Fruit fly (Drosophila melanogaster) whole organism, adult: ENCODE measurements around the gene beta-PheRS.

Source experiments
- CG14711 ChIP-seq: fragments of 200-800 bp; sonication (Bioruptor generic); optimal IDR thresholded peaks from 2 replicates; lab custom pipeline; 2018; ENCODE audit warnings: missing biosample characterization, mild to moderate bottlenecking, missing genetic modification characterization, moderate library complexity
- CG5204 ChIP-seq: fragments of 200-800 bp; sonication (Bioruptor generic); optimal IDR thresholded peaks from 2 replicates; lab custom pipeline; 2016; ENCODE audit warnings: missing biosample characterization, missing genetic modification characterization
- CG7045 ChIP-seq: fragments of 200-800 bp; sonication (Bioruptor generic); optimal IDR thresholded peaks from 2 replicates; lab custom pipeline; 2017; ENCODE audit warnings: missing biosample characterization, mild to moderate bottlenecking, missing genetic modification characterization
- CG7101 ChIP-seq: fragments of 200-800 bp; sonication (Bioruptor generic); optimal IDR thresholded peaks from 2 replicates; lab custom pipeline; 2018; ENCODE audit warnings: missing biosample characterization, mild to moderate bottlenecking, missing genetic modification characterization, moderate library complexity
- Clk ChIP-seq: fragments of 200-800 bp; sonication (Bioruptor generic); optimal IDR thresholded peaks from 2 replicates; lab custom pipeline; 2017; ENCODE audit warnings: missing biosample characterization, missing genetic modification characterization
- Crg-1 ChIP-seq: fragments of 200-800 bp; sonication (Bioruptor generic); optimal IDR thresholded peaks from 2 replicates; lab custom pipeline; 2016; ENCODE audit warnings: missing biosample characterization, missing genetic modification characterization
- Mnt ChIP-seq: fragments of 200-800 bp; sonication (Bioruptor generic); optimal IDR thresholded peaks from 2 replicates; lab custom pipeline; 2016; ENCODE audit warnings: missing biosample characterization, mild to moderate bottlenecking, missing genetic modification characterization
- bab1 ChIP-seq: fragments of 200-800 bp; sonication (Bioruptor generic); optimal IDR thresholded peaks from 3 replicates; lab custom pipeline; 2019; ENCODE audit warnings: missing biosample characterization, mild to moderate bottlenecking, missing genetic modification characterization, moderate library complexity
- cic ChIP-seq: fragments of 200-800 bp; sonication (Bioruptor generic); optimal IDR thresholded peaks from 2 replicates; lab custom pipeline; 2017; ENCODE audit warnings: missing biosample characterization, mild to moderate bottlenecking, missing genetic modification characterization, moderate library complexity
- kay ChIP-seq: fragments of 200-800 bp; sonication (Bioruptor generic); peaks from one replicate; lab custom pipeline; 2016; ENCODE audit warnings: missing biosample characterization, missing genetic modification characterization, borderline replicate concordance
- ovo ChIP-seq: fragments of 200-800 bp; sonication (Bioruptor generic); optimal IDR thresholded peaks from 2 replicates; lab custom pipeline; 2016; ENCODE audit warnings: missing biosample characterization, missing genetic modification characterization
- pad ChIP-seq: fragments of 200-800 bp; sonication (Bioruptor generic); optimal IDR thresholded peaks from 3 replicates; lab custom pipeline; 2017; ENCODE audit warnings: missing biosample characterization, missing genetic modification characterization, mild to moderate bottlenecking, moderate library complexity, missing genetic modification reagents
- toe ChIP-seq: fragments of 200-800 bp; sonication (Bioruptor generic); optimal IDR thresholded peaks from 2 replicates; lab custom pipeline; 2016; ENCODE audit warnings: missing biosample characterization, missing genetic modification characterization

- TF ChIP-seq kay (GFP tag; lab: Kevin White, UChicago): no peak
- TF ChIP-seq CG5204 (GFP tag; lab: Kevin White, UChicago): no peak
- TF ChIP-seq pad (GFP tag; lab: Kevin White, UChicago): peak; percentile 43
- peak; percentile 84 for TF ChIP-seq CG7101 (tag; lab: Kevin White, UChicago)
- peak; percentile 73 for TF ChIP-seq bab1
- TF ChIP-seq CG7045 (GFP tag; lab: Kevin White, UChicago): peak; percentile 82
- TF ChIP-seq Clk: no peak
- TF ChIP-seq toe (GFP tag; lab: Kevin White, UChicago): peak; percentile 87
- peak; percentile 90 for TF ChIP-seq Crg-1 (GFP tag; lab: Kevin White, UChicago)
- TF ChIP-seq cic (GFP tag; lab: Kevin White, UChicago): peak; percentile 29
- TF ChIP-seq CG14711 (tag; lab: Kevin White, UChicago): peak; percentile 39
- TF ChIP-seq ovo (GFP tag; lab: Kevin White, UChicago): peak; percentile 90
- peak; percentile 70 for TF ChIP-seq Mnt (GFP tag; lab: Kevin White, UChicago)
These were observed 21.9 kb downstream of the beta-PheRS start, which contains the start of gene mask for dm6 chr3R:24230423-24231205.
